Worm (Caenorhabditis elegans): ENCODE measurements around the gene vps-60.

The vps-60 gene

DNA sequence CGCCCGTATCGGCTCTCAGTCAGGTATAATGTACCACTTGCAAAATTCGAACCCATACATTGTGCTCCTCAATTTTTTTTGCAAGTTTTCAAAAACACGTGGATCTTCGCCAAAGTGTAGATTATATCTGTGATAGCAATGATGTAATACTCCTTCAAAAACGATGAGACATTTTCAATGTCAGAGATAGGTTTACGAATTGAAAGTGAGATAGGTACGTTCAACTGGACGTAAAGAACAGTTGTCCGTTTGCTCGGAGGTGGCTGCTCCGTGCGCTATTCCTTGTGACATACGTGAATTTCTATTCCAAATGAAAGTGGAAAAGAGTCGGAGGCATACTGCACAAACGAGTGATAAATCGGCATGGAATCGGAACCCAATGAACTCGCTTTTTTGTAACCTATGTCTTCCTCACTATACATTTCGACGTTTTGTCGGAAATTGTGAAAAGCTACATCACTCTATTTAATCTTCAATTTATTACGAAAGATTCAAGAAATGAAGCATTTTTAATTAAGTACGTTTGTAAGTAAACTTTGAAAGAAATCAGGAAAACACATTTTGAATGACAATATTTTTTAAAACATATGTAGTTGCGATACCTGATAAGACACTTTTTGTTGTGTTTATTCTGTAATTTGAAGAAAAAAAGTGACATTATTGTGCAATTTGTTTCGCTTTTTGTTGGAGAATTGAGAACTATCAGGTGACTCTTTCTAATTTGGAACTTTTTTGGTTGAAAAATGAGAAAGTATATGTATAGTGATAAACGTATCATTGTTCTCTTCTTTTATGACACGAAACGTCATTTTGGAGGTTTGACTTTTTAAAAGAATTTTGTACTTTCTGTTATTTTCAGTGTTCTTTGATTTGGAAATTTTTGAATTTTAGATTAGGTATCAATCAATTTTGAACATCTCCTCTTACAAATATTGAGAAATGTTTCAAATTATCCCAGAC is 48.8 kb upstream of the vps-60 start:
- no peak for TF ChIP-seq T23F11.4 (GFP tag; optimal IDR thresholded peaks at IDR 0.05)
- peak; percentile 16 for TF ChIP-seq unc-55 (GFP tag; optimal IDR thresholded peaks at IDR 0.05)
- no peak for TF ChIP-seq unc-3 (GFP tag; conservative IDR thresholded peaks at IDR 0.05)
- TF ChIP-seq unc-3 (tag; optimal IDR thresholded peaks at IDR 0.05): no peak
- no peak for TF ChIP-seq F13H6.1 (tag; optimal IDR thresholded peaks at IDR 0.05)

DNA sequence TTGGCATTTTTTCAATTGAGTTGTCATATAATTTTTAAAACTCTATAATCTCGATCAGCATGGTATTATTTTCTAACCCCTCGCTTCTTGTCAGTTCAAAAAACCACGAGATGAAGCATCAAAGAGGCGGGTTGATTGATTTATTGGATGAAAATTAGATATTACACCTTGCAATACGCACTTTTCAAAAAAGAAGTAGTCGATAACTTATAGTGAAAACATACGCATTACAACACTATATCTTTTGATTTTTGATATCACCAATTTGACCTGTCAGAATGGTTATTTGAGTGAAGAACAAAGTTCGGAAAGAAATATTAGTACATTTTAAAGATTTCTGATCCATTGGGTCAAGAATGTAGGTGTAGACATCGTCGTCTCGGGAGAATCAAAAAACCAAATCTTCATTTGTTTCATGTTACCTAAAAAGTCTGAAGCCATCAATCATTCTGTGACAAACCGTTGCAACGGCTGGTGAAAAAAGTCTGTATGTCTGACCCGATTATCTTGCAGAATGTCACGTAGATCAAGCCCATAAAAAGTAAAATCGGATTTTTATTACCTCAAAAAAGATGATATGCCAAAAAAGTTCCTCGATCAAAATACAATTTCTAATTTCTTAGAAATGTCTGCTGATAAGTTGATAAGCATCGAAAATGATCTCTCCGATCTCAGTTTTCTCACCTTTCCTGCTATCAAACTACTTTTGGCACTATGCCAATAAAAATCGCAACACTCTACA is 47.3 kb upstream of the vps-60 start:
- TF ChIP-seq F13H6.1 (tag; optimal IDR thresholded peaks at IDR 0.05) (no peak), unc-55 (GFP tag; optimal IDR thresholded peaks at IDR 0.05) (peak; percentile 14)

DNA sequence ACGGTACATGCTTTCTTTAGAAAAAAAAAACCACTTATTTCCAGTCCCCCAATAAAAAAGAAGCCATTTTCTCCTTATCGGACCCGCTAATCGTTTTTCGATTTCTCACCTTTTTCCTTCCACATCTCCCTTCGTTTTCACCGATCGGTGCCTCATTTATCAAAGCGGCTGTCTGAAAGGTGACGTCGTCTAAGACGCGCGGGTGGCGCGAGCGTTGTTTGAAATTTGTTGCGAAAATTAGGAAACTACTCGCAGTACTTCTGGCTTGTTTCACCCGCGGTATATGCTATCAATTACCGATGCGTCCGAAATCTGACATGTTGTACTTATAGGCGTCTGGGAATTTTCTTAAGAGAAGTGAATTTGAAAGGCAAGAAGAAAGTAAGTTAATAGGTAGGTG is 46.2 kb upstream of the vps-60 start:
- TF ChIP-seq fkh-10 (GFP tag; optimal IDR thresholded peaks at IDR 0.05) (no peak), ceh-6 (GFP tag; optimal IDR thresholded peaks at IDR 0.05) (no peak), ceh-9 (tag; optimal IDR thresholded peaks at IDR 0.05) (no peak), sox-4 (tag; optimal IDR thresholded peaks at IDR 0.05) (no peak), T23F11.4 (GFP tag; optimal IDR thresholded peaks at IDR 0.05) (no peak), sdc-2 (tag; optimal IDR thresholded peaks at IDR 0.05) (no peak), Y22D7AL.16 (tag; optimal IDR thresholded peaks at IDR 0.05) (no peak), dve-1 (tag; optimal IDR thresholded peaks at IDR 0.05) (no peak), npax-4 (tag; optimal IDR thresholded peaks at IDR 0.05) (no peak)

DNA sequence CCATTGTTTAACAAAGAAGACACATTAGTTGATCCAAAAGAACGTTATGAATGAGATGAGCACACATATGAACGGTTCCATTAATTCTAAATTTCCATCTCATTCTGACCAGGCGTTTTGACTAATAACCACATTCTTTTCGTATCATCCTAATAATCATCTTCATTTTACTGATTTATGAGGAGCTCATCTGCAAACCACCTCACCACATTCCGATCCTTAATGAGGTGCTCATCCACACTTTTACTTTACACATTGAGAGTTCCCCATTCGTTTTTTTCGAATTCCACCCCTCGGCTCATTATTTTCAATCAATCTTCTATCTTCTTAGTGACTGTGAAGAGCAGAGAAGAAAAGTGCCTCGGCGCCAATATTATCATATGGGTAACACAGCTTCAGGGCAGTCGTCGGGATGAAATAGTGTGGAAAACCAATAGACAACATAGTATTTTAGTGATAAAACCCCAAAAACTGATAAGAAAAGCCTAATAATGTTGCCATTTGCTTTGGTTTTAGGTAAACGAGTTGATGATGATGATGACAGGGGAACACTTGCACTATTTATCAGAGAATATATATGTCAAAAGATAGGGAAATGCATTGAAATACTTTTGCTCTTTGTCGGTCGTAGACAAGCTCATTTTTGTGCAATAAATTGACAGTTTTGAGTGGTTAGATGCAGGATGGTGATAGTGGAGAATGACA is 45.2 kb upstream of the vps-60 start:
- TF ChIP-seq unc-3 (GFP tag; conservative IDR thresholded peaks at IDR 0.05): no peak
- no peak for TF ChIP-seq unc-3 (tag; optimal IDR thresholded peaks at IDR 0.05)
- no peak for TF ChIP-seq ceh-24 (tag; optimal IDR thresholded peaks at IDR 0.05)
- TF ChIP-seq pax-1 (tag; optimal IDR thresholded peaks at IDR 0.05): no peak
- peak; percentile 18 for TF ChIP-seq dve-1 (tag; optimal IDR thresholded peaks at IDR 0.05)
- peak; percentile 98 for TF ChIP-seq elt-2 (tag; optimal IDR thresholded peaks at IDR 0.05)

ce11 chrV:8650365-8650764 is 44.4 kb upstream of the vps-60 start:
- no peak for TF ChIP-seq sox-4 (tag; optimal IDR thresholded peaks at IDR 0.05)
- no peak for TF ChIP-seq pha-4 (tag; optimal IDR thresholded peaks at IDR 0.05)
- no peak for TF ChIP-seq T23F11.4 (GFP tag; optimal IDR thresholded peaks at IDR 0.05)
- TF ChIP-seq pax-1 (tag; optimal IDR thresholded peaks at IDR 0.05): no peak
- TF ChIP-seq Y22D7AL.16 (tag; optimal IDR thresholded peaks at IDR 0.05): no peak
- no peak for TF ChIP-seq fax-1 (tag; optimal IDR thresholded peaks at IDR 0.05)
- TF ChIP-seq tbx-2 (tag; optimal IDR thresholded peaks at IDR 0.05): no peak
- TF ChIP-seq ceh-45 (GFP tag; IDR thresholded peaks at IDR 0.05): no peak
- no peak for TF ChIP-seq rnt-1 (tag; optimal IDR thresholded peaks at IDR 0.05)
- TF ChIP-seq ceh-14 (tag; optimal IDR thresholded peaks at IDR 0.05): no peak
- TF ChIP-seq ceh-2 (tag; optimal IDR thresholded peaks at IDR 0.05): no peak

DNA sequence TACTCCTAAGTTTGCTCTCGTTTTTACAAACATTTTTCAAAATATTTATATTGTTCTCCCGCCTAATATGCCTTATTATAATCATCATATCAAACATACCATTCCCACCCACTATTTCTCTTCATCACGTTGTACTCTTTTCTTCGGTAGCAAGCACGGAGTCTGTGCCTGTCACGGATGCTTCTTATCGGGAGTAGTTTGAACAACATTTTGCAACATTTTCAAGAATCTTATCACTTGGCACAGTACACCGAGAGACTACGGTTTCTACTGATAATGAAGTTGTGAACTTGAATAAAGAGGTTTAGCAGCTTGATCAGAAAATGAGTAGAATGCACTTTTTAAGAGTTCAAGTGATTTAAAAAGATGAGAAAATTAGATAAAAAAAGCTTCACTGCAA is 42.3 kb upstream of the vps-60 start:
- TF ChIP-seq sox-4 (tag; optimal IDR thresholded peaks at IDR 0.05): no peak
- TF ChIP-seq elt-2 (tag; optimal IDR thresholded peaks at IDR 0.05): peak; percentile 81
- no peak for TF ChIP-seq dmd-4 (tag; optimal IDR thresholded peaks at IDR 0.05; ENCODE audit: borderline replicate concordance)
- TF ChIP-seq pha-2 (tag; optimal IDR thresholded peaks at IDR 0.05): no peak
- TF ChIP-seq Y22D7AL.16 (tag; optimal IDR thresholded peaks at IDR 0.05): no peak
- TF ChIP-seq ceh-18 (tag; optimal IDR thresholded peaks at IDR 0.05): no peak
- no peak for TF ChIP-seq npax-4 (tag; optimal IDR thresholded peaks at IDR 0.05)
- TF ChIP-seq dve-1 (tag; optimal IDR thresholded peaks at IDR 0.05): no peak
